Fruit fly (Drosophila melanogaster) whole organism, embryonic: ENCODE results near the gene awd.

ENCODE experiments used
- CG10209 ChIP-seq: fragments of 200-800 bp; sonication (Bioruptor generic); optimal IDR thresholded peaks from 3 replicates; lab custom pipeline; 2017; ENCODE audit warnings: missing biosample characterization, mild to moderate bottlenecking, missing genetic modification characterization, missing genetic modification reagents
- CG10565 ChIP-seq: fragments of 200-800 bp; sonication (Bioruptor generic); optimal IDR thresholded peaks from 3 replicates; lab custom pipeline; 2016; ENCODE audit warnings: missing biosample characterization, mild to moderate bottlenecking, missing genetic modification characterization
- CG11093 ChIP-seq: fragments of 200-800 bp; sonication (Bioruptor generic); IDR thresholded peaks from 3 replicates; pipeline ENCODE4 v1.3.6; 2022; ENCODE audit warnings: missing biosample characterization, missing genetic modification characterization
- CG12104 ChIP-seq: fragments of 200-800 bp; sonication (Bioruptor generic); optimal IDR thresholded peaks from 3 replicates; lab custom pipeline; 2016; ENCODE audit warnings: missing biosample characterization, missing genetic modification characterization
- CG13287 ChIP-seq: fragments of 200-800 bp; sonication (Bioruptor generic); IDR thresholded peaks from 2 replicates; pipeline ENCODE4 v1.3.6; 2022; ENCODE audit warnings: missing biosample characterization, missing genetic modification characterization; ENCODE audit not compliant: partially characterized antibody
- CG13624 ChIP-seq: fragments of 200-800 bp; sonication (Bioruptor generic); optimal IDR thresholded peaks from 2 replicates; lab custom pipeline; 2016; ENCODE audit warnings: missing biosample characterization, missing genetic modification characterization
- CG15011 ChIP-seq: fragments of 200-800 bp; sonication (Bioruptor generic); optimal IDR thresholded peaks from 3 replicates; lab custom pipeline; 2018; ENCODE audit warnings: missing biosample characterization, mild to moderate bottlenecking, missing genetic modification characterization
- CG1602 ChIP-seq: fragments of 200-800 bp; sonication (Bioruptor generic); optimal IDR thresholded peaks from 3 replicates; lab custom pipeline; 2016; ENCODE audit warnings: missing biosample characterization, missing genetic modification characterization
- CG16813 ChIP-seq: fragments of 200-800 bp; sonication (Bioruptor generic); IDR thresholded peaks from 3 replicates; pipeline ENCODE4 v1.3.6; 2022; ENCODE audit warnings: missing biosample characterization, missing genetic modification characterization; ENCODE audit not compliant: partially characterized antibody
- CG18599 ChIP-seq: fragments of 200-800 bp; sonication (Bioruptor generic); optimal IDR thresholded peaks from 3 replicates; lab custom pipeline; 2017; ENCODE audit warnings: missing biosample characterization, missing genetic modification characterization, mild to moderate bottlenecking, moderate library complexity, missing genetic modification reagents
- CG18764 ChIP-seq: fragments of 200-800 bp; sonication (Bioruptor generic); optimal IDR thresholded peaks from 3 replicates; lab custom pipeline; 2016; ENCODE audit warnings: missing biosample characterization, missing genetic modification characterization
- CG2678 ChIP-seq: fragments of 200-800 bp; sonication (Bioruptor generic); optimal IDR thresholded peaks from 3 replicates; lab custom pipeline; 2019; ENCODE audit warnings: missing biosample characterization, mild to moderate bottlenecking, missing genetic modification characterization, moderate library complexity
- CG32772 ChIP-seq: fragments of 200-800 bp; sonication (Bioruptor generic); IDR thresholded peaks from 2 replicates; pipeline ENCODE4 v1.3.6; 2022; ENCODE audit warnings: missing biosample characterization, missing genetic modification characterization
- CG3407 ChIP-seq: fragments of 200-800 bp; sonication (Bioruptor generic); optimal IDR thresholded peaks from 2 replicates; lab custom pipeline; 2018; ENCODE audit warnings: missing biosample characterization, mild to moderate bottlenecking, missing genetic modification characterization
- CG34422 ChIP-seq: fragments of 200-800 bp; sonication (Bioruptor generic); IDR thresholded peaks from 3 replicates; pipeline ENCODE4 v1.3.6; 2022; ENCODE audit warnings: missing biosample characterization, missing genetic modification characterization
- CG43689 ChIP-seq: fragments of 200-800 bp; sonication (Bioruptor generic); IDR thresholded peaks from 2 replicates; pipeline ENCODE4 v1.3.6; 2022; ENCODE audit warnings: missing biosample characterization, missing genetic modification characterization
- CG6683 ChIP-seq: fragments of 200-800 bp; sonication (Bioruptor generic); optimal IDR thresholded peaks from 2 replicates; lab custom pipeline; 2017; ENCODE audit warnings: missing biosample characterization, mild to moderate bottlenecking, missing genetic modification characterization, missing genetic modification reagents
- CG6765 ChIP-seq: fragments of 200-800 bp; sonication (Bioruptor generic); optimal IDR thresholded peaks from 3 replicates; lab custom pipeline; 2017; ENCODE audit warnings: missing biosample characterization, mild to moderate bottlenecking, missing genetic modification characterization
- CG7987 ChIP-seq: fragments of 200-800 bp; sonication (Bioruptor generic); optimal IDR thresholded peaks from 2 replicates; lab custom pipeline; 2018; ENCODE audit warnings: missing biosample characterization, mild to moderate bottlenecking, missing genetic modification characterization, moderate library complexity
- CG8290 ChIP-seq, 3 experiments: fragments of 200-800 bp; sonication (Bioruptor generic); optimal IDR thresholded peaks; 2 replicates each; lab custom pipeline; 2016 to 2019; ENCODE audit warnings: missing biosample characterization in 3 of 3, missing genetic modification characterization in 3 of 3, mild to moderate bottlenecking in 2 of 3, moderate library complexity in 1 of 3
- CG9215 ChIP-seq: fragments of 200-800 bp; sonication (Bioruptor generic); IDR thresholded peaks from 2 replicates; pipeline ENCODE4 v1.3.6; 2022; ENCODE audit warnings: missing biosample characterization, missing genetic modification characterization
- CG9817 ChIP-seq: fragments of 200-800 bp; sonication (Bioruptor generic); optimal IDR thresholded peaks from 2 replicates; lab custom pipeline; 2018; ENCODE audit warnings: missing biosample characterization, mild to moderate bottlenecking, missing genetic modification characterization, moderate library complexity
- CTCF ChIP-seq: fragments of 200-800 bp; sonication (Bioruptor generic); optimal IDR thresholded peaks from 2 replicates; lab custom pipeline; 2017; ENCODE audit warnings: missing biosample characterization, mild to moderate bottlenecking, missing genetic modification characterization, moderate library complexity
- CrebB ChIP-seq: fragments of 200-800 bp; sonication (Bioruptor generic); optimal IDR thresholded peaks from 3 replicates; lab custom pipeline; 2018; ENCODE audit warnings: missing biosample characterization, mild to moderate bottlenecking, missing genetic modification characterization
- Dfd ChIP-seq, 2 experiments: fragments of >200 bp; optimal IDR thresholded peaks; 2 replicates each; lab custom pipeline; 2017; ENCODE audit warnings: missing biosample characterization in 2 of 2, missing genetic modification characterization in 2 of 2
- Ets97D ChIP-seq: fragments of 200-800 bp; sonication (Bioruptor generic); optimal IDR thresholded peaks from 3 replicates; lab custom pipeline; 2016; ENCODE audit warnings: missing biosample characterization, missing genetic modification characterization
- GATAe ChIP-seq: fragments of 200-800 bp; sonication (Bioruptor generic); conservative IDR thresholded peaks from 2 replicates; pipeline ENCODE4 v1.3.6; 2022; ENCODE audit warnings: missing biosample characterization, missing genetic modification characterization
- Gug ChIP-seq: fragments of 200-800 bp; sonication (Bioruptor generic); IDR thresholded peaks from 4 replicates; pipeline ENCODE4 v1.3.6; 2022; ENCODE audit warnings: missing biosample characterization, missing genetic modification characterization
- HLH4C ChIP-seq: fragments of 200-800 bp; sonication (Bioruptor generic); IDR thresholded peaks from 3 replicates; pipeline ENCODE4 v1.3.6; 2022; ENCODE audit warnings: missing biosample characterization, missing genetic modification characterization; ENCODE audit not compliant: partially characterized antibody
- MTF-1 ChIP-seq: fragments of 200-800 bp; sonication (Bioruptor generic); optimal IDR thresholded peaks from 2 replicates; lab custom pipeline; 2018; ENCODE audit warnings: missing biosample characterization, mild to moderate bottlenecking, missing genetic modification characterization, borderline replicate concordance
- NfI ChIP-seq: fragments of 200-800 bp; sonication (Bioruptor generic); optimal IDR thresholded peaks from 3 replicates; lab custom pipeline; 2018; ENCODE audit warnings: missing biosample characterization, mild to moderate bottlenecking, missing genetic modification characterization, moderate library complexity
- Oaz ChIP-seq: fragments of 200-800 bp; sonication (Bioruptor generic); IDR thresholded peaks from 2 replicates; pipeline ENCODE4 v1.3.6; 2022; ENCODE audit warnings: missing biosample characterization, missing genetic modification characterization
- PHDP ChIP-seq: fragments of 200-800 bp; sonication (Bioruptor generic); optimal IDR thresholded peaks from 3 replicates; lab custom pipeline; 2018; ENCODE audit warnings: missing biosample characterization, mild to moderate bottlenecking, missing genetic modification characterization, moderate library complexity
- Poxn ChIP-seq: fragments of 200-800 bp; sonication (Bioruptor generic); IDR thresholded peaks from 2 replicates; pipeline ENCODE4 v1.3.6; 2022; ENCODE audit warnings: missing biosample characterization, missing genetic modification characterization
- Side ChIP-seq: fragments of 200-800 bp; sonication (Bioruptor generic); optimal IDR thresholded peaks from 2 replicates; lab custom pipeline; 2016; ENCODE audit warnings: missing biosample characterization, missing genetic modification characterization
- Spps ChIP-seq: fragments of 200-800 bp; sonication (Bioruptor generic); optimal IDR thresholded peaks from 2 replicates; lab custom pipeline; 2018; ENCODE audit warnings: missing biosample characterization, mild to moderate bottlenecking, missing genetic modification characterization
- ase ChIP-seq: fragments of 200-800 bp; sonication (Bioruptor generic); IDR thresholded peaks from 3 replicates; pipeline ENCODE4 v1.3.6; 2022; ENCODE audit warnings: missing biosample characterization, missing genetic modification characterization
- cas ChIP-seq: fragments of 200-800 bp; sonication (Bioruptor generic); IDR thresholded peaks from 2 replicates; pipeline ENCODE4 v1.3.6; 2022; ENCODE audit warnings: missing biosample characterization, missing genetic modification characterization
- ftz-f1 ChIP-seq: fragments of 200-800 bp; sonication (Bioruptor generic); optimal IDR thresholded peaks from 2 replicates; lab custom pipeline; 2016; ENCODE audit warnings: missing biosample characterization, missing genetic modification characterization
- grau ChIP-seq: fragments of 200-800 bp; optimal IDR thresholded peaks from 3 replicates; lab custom pipeline; 2019; ENCODE audit warnings: missing biosample characterization, mild to moderate bottlenecking, missing genetic modification characterization, moderate library complexity
- nau ChIP-seq: fragments of 200-800 bp; sonication (Bioruptor generic); optimal IDR thresholded peaks from 3 replicates; lab custom pipeline; 2017; ENCODE audit warnings: missing biosample characterization, mild to moderate bottlenecking, missing genetic modification characterization, missing genetic modification reagents
- nerfin-1 ChIP-seq: fragments of 200-800 bp; sonication (Bioruptor generic); optimal IDR thresholded peaks from 3 replicates; lab custom pipeline; 2019; ENCODE audit warnings: missing biosample characterization, mild to moderate bottlenecking, missing genetic modification characterization, moderate library complexity
- pan ChIP-seq, 4 experiments: fragments of >200 bp in 3 of 4; fragments of 200-800 bp in 1 of 4; sonication (Bioruptor generic) in 1 of 4; optimal IDR thresholded peaks in 3 of 4; IDR thresholded peaks in 1 of 4; 2 replicates each; pipeline versions ENCODE4 v1.3.6 to Lab custom; 2017 to 2022; ENCODE audit warnings: missing biosample characterization in 2 of 4, missing genetic modification characterization in 2 of 4, mixed read lengths in 1 of 4
- rib ChIP-seq: fragments of 200-800 bp; sonication (Bioruptor generic); IDR thresholded peaks from 2 replicates; pipeline ENCODE4 v1.3.6; 2022; ENCODE audit warnings: missing biosample characterization, missing genetic modification characterization
- ro ChIP-seq: fragments of 200-800 bp; sonication (Bioruptor generic); IDR thresholded peaks from 2 replicates; pipeline ENCODE4 v1.3.6; 2022; ENCODE audit warnings: missing biosample characterization, missing genetic modification characterization
- shn ChIP-seq: fragments of 200-800 bp; sonication (Bioruptor generic); optimal IDR thresholded peaks from 3 replicates; lab custom pipeline; 2016; ENCODE audit warnings: missing biosample characterization, missing genetic modification characterization
- so ChIP-seq: fragments of 200-800 bp; sonication (Bioruptor generic); IDR thresholded peaks from 3 replicates; pipeline ENCODE4 v1.3.6; 2022; ENCODE audit warnings: missing biosample characterization, missing genetic modification characterization
- usp ChIP-seq: fragments of >200 bp; optimal IDR thresholded peaks from 2 replicates; lab custom pipeline; 2017; ENCODE audit warnings: missing biosample characterization, missing genetic modification characterization

awd gene

dm6 chr3R:31717299-31718167 is 28.3 kb downstream of the awd start (continued):
- TF ChIP-seq CG9215 (GFP tag; lab: Robert Waterston, UW): peak; percentile 58
- peak; percentile 21 for TF ChIP-seq nau
- peak; percentile 76 for TF ChIP-seq CG13624
- 0 out of 2 replicates have a peak, but pooled peaks have one; percentile 20 for TF ChIP-seq CG32772 (GFP tag; lab: Robert Waterston, UW)
- peak; percentile 43 for TF ChIP-seq CG18764
- peak; percentile 78 for TF ChIP-seq CG2678 (tag; lab: Kevin White, UChicago)
- TF ChIP-seq CG16813 (GFP tag; lab: Robert Waterston, UW): no peak
- no peak for TF ChIP-seq pan (optimal IDR thresholded peaks at IDR 0.05; lab: Kevin White, UChicago)
- peak in 1 of 2 experiments; percentile 60 for TF ChIP-seq pan (GFP tag; optimal IDR thresholded peaks at IDR 0.05 in 1 of 2, IDR thresholded peaks at IDR 0.05 in 1 of 2)
- TF ChIP-seq Side: peak; percentile 38
- TF ChIP-seq MTF-1 (GFP tag; lab: Kevin White, UChicago): peak; percentile 99
- no peak for TF ChIP-seq CG8290 (GFP tag; optimal IDR thresholded peaks at IDR 0.05; lab: Kevin White, UChicago)
- peak in 1 of 2 experiments; percentile 51 for TF ChIP-seq CG8290 (tag; optimal IDR thresholded peaks at IDR 0.05; lab: Kevin White, UChicago)
- peak; percentile 52; the same call in 2 of the 4 replicates for TF ChIP-seq Gug
- 0 out of 3 replicates have a peak, but pooled peaks have one; percentile 41 for TF ChIP-seq CG34422 (GFP tag; lab: Robert Waterston, UW)
- no peak for TF ChIP-seq CG7987 (GFP tag; lab: Kevin White, UChicago)
- TF ChIP-seq CG11093: no peak; the same call in 2 of the 3 replicates
- TF ChIP-seq Ets97D: no peak
- TF ChIP-seq CG10565 (GFP tag; lab: Kevin White, UChicago): no peak
- TF ChIP-seq CG43689 (GFP tag; lab: Robert Waterston, UW): no peak
- TF ChIP-seq CG15011: no peak
- no peak for TF ChIP-seq CG12104 (GFP tag; lab: Kevin White, UChicago)
- TF ChIP-seq CG6765 (GFP tag; lab: Kevin White, UChicago): no peak
- TF ChIP-seq Spps (tag; lab: Kevin White, UChicago): no peak
- TF ChIP-seq CG3407 (GFP tag; lab: Kevin White, UChicago): peak; percentile 5
- no peak for TF ChIP-seq CG13287 (GFP tag; lab: Robert Waterston, UW)
- peak; percentile 15 for TF ChIP-seq CG6683 (GFP tag; lab: Kevin White, UChicago)
- 0 out of 3 replicates have a peak, but pooled peaks have one; percentile 55 for TF ChIP-seq ase (GFP tag; lab: Robert Waterston, UW)
- TF ChIP-seq CTCF (GFP tag; lab: Kevin White, UChicago): peak; percentile 3
- TF ChIP-seq CrebB: no peak
- no peak for TF ChIP-seq GATAe (GFP tag; lab: Robert Waterston, UW)
- peak; percentile 23 for TF ChIP-seq CG1602
- no peak for TF ChIP-seq HLH4C
- TF ChIP-seq shn (GFP tag; lab: Kevin White, UChicago): peak; percentile 73
- TF ChIP-seq rib (GFP tag; lab: Robert Waterston, UW): no peak
- no peak for TF ChIP-seq Dfd (GFP tag; optimal IDR thresholded peaks at IDR 0.05; lab: Kevin White, UChicago)
- TF ChIP-seq Poxn (GFP tag; lab: Robert Waterston, UW): no peak
- peak; percentile 77 for TF ChIP-seq CG18599 (GFP tag; lab: Kevin White, UChicago)
- peak; percentile 66 for TF ChIP-seq NfI (GFP tag; lab: Kevin White, UChicago)
- peak; percentile 74 for TF ChIP-seq CG10209 (GFP tag; lab: Kevin White, UChicago)
- TF ChIP-seq CG9817 (tag; lab: Kevin White, UChicago): peak; percentile 58
- no peak for TF ChIP-seq cas (GFP tag; lab: Robert Waterston, UW)
- peak; percentile 73 for TF ChIP-seq grau
- TF ChIP-seq usp (GFP tag; lab: Kevin White, UChicago): no peak
- 0 out of 3 replicates have a peak, but pooled peaks have one; percentile 19 for TF ChIP-seq so
- peak; percentile 11 for TF ChIP-seq nerfin-1 (tag; lab: Kevin White, UChicago)
- TF ChIP-seq PHDP (tag; lab: Kevin White, UChicago): peak; percentile 68
- TF ChIP-seq ro (GFP tag; lab: Robert Waterston, UW): no peak
- peak; percentile 50; the same call in 1 of the 2 replicates for TF ChIP-seq Oaz (GFP tag; lab: Robert Waterston, UW)
- no peak for TF ChIP-seq ftz-f1 (GFP tag; lab: Kevin White, UChicago)
